Worm (Caenorhabditis elegans): ENCODE data around the gene K08D8.1.

DNA sequence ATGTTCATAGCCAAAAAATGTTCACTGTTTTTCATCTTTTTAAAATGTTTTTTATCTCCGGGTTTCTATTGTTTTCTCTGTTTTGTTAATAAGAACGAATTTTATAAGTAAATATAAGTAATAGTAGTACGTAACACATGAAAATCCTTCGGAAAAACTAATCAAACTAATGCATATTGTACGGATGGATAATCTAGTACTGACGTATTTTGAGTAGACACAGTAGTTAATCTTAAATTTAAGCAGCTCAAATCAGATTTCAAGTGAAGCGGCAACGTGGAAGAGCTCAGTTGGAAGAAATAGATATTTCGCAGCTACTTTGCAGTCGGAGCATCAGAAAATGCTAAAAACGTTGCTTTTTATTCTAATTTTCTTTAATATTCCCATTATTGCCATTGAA lies 32.5 kb upstream of the K08D8.1 start, which contains the start of gene gcy-18:
- TF ChIP-seq ceh-30 (tag; optimal IDR thresholded peaks at IDR 0.05), result no peak
- no peak for TF ChIP-seq ceh-45 (GFP tag; IDR thresholded peaks at IDR 0.05)
- TF ChIP-seq odd-2 (tag; optimal IDR thresholded peaks at IDR 0.05), result no peak
- TF ChIP-seq ztf-16 (tag; optimal IDR thresholded peaks at IDR 0.05), result no peak
- no peak for TF ChIP-seq pha-2 (tag; optimal IDR thresholded peaks at IDR 0.05)
- TF ChIP-seq fkh-10 (GFP tag; optimal IDR thresholded peaks at IDR 0.05), result no peak
- no peak for TF ChIP-seq pqm-1 (tag; optimal IDR thresholded peaks at IDR 0.05)
- TF ChIP-seq zip-5 (tag; optimal IDR thresholded peaks at IDR 0.05), result no peak
- no peak for TF ChIP-seq sox-4 (tag; optimal IDR thresholded peaks at IDR 0.05)
- TF ChIP-seq tbx-7 (tag; optimal IDR thresholded peaks at IDR 0.05), result no peak
- TF ChIP-seq C38D4.7 (GFP tag; optimal IDR thresholded peaks at IDR 0.05), result no peak
- no peak for TF ChIP-seq ceh-34 (tag; optimal IDR thresholded peaks at IDR 0.05)
- no peak for TF ChIP-seq pros-1 (tag; optimal IDR thresholded peaks at IDR 0.05)
- TF ChIP-seq ceh-14 (tag; optimal IDR thresholded peaks at IDR 0.05), result no peak

Measured in whole organism, late embryonic.